Worm (Caenorhabditis elegans) whole organism, L1 larva: ENCODE data around the gene C05C8.7.

ENCODE experiments used
- aha-1 ChIP-seq: fragments of 150-350 bp; optimal IDR thresholded peaks from 2 replicates; lab custom pipeline; 2014; ENCODE audit warnings: missing biosample characterization, missing genetic modification characterization
- ets-5 ChIP-seq: fragments of 200-800 bp; sonication (Bioruptor generic); IDR thresholded peaks from 2 replicates; pipeline ENCODE4 v1.3.6; 2022; ENCODE audit warnings: missing genetic modification characterization, missing compliant biosample characterization
- lsy-2 ChIP-seq, 2 experiments: fragments of 150-350 bp; optimal IDR thresholded peaks; 2 replicates each; lab custom pipeline; 2014; ENCODE audit warnings: missing biosample characterization in 2 of 2, missing genetic modification characterization in 2 of 2
- nhr-12 ChIP-seq: sonication (generic microtip); optimal IDR thresholded peaks from 2 replicates; lab custom pipeline; 2017; ENCODE audit warnings: missing biosample characterization, missing genetic modification characterization
- nhr-28 ChIP-seq: fragments of 150-350 bp; optimal IDR thresholded peaks from 2 replicates; lab custom pipeline; 2014; ENCODE audit warnings: missing biosample characterization, missing genetic modification characterization
- nhr-90 ChIP-seq: sonication (generic microtip); optimal IDR thresholded peaks from 2 replicates; lab custom pipeline; 2016; ENCODE audit warnings: mild to moderate bottlenecking, missing genetic modification characterization, missing compliant biosample characterization; ENCODE audit not compliant: poor library complexity
- zag-1 ChIP-seq: fragments of 150-350 bp; optimal IDR thresholded peaks from 2 replicates; lab custom pipeline; 2014; ENCODE audit warnings: missing biosample characterization, missing genetic modification characterization
- ztf-11 ChIP-seq, 2 experiments: sonication (generic microtip); optimal IDR thresholded peaks; 2 replicates each; lab custom pipeline; 2016 to 2017; ENCODE audit warnings: missing genetic modification characterization in 2 of 2, missing biosample characterization in 1 of 2, missing compliant biosample characterization in 1 of 2

DNA sequence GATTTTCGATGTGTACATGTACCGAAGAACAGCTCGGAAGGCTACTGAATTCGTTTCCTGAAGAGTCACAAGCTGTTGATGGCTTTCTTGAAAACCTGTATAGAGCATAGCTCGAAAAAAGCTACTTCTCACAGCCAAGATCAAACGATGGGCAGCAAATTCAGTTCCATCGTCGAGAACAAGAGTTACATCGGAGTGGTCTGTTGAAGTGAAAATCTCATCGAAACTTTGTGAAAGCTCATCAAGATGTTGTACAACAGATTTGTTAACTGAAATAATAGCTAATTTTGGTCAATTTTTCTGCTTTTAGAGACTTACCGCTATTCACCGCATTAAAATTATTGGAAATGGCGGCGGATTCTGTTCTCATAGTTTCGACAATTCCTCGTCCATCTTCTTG, 10.2 kb downstream of the C05C8.7 start:
- TF ChIP-seq ztf-11 (tag; optimal IDR thresholded peaks at IDR 0.05; lab: Kevin White, UChicago) (no peak), nhr-12 (no peak), ets-5 (GFP tag; lab: Robert Waterston, UW) (no peak), nhr-90 (no peak), aha-1 (tag; lab: Kevin White, UChicago) (no peak), zag-1 (tag; lab: Kevin White, UChicago) (no peak), lsy-2 (tag; optimal IDR thresholded peaks at IDR 0.05; lab: Kevin White, UChicago) (no peak), nhr-28 (no peak)
